Worm (Caenorhabditis elegans) whole organism, early embryonic: ENCODE data around the gene F43C11.8.

Experiments
- B0310.2 ChIP-seq: sonication (generic microtip); optimal IDR thresholded peaks from 2 replicates; lab custom pipeline; 2016; ENCODE audit warnings: mild to moderate bottlenecking, missing genetic modification characterization, missing compliant biosample characterization
- F13C5.2 ChIP-seq: sonication (generic microtip); optimal IDR thresholded peaks from 2 replicates; lab custom pipeline; 2017; ENCODE audit warnings: mild to moderate bottlenecking, missing genetic modification characterization, inconsistent platforms, missing compliant biosample characterization
- aly-1 ChIP-seq: sonication (generic microtip); optimal IDR thresholded peaks from 2 replicates; lab custom pipeline; 2016; ENCODE audit warnings: missing genetic modification characterization, missing compliant biosample characterization
- ama-1 ChIP-seq: fragments of 150-350 bp; optimal IDR thresholded peaks from 2 replicates; lab custom pipeline; 2014
- ceh-13 ChIP-seq: fragments of 200-800 bp; sonication (Bioruptor generic); optimal IDR thresholded peaks from 2 replicates; lab custom pipeline; 2018; ENCODE audit warnings: mild to moderate bottlenecking, missing genetic modification characterization, missing compliant biosample characterization
- ceh-36 ChIP-seq: sonication (generic microtip); optimal IDR thresholded peaks from 2 replicates; lab custom pipeline; 2016; ENCODE audit warnings: missing genetic modification characterization, inconsistent platforms, missing compliant biosample characterization
- ets-7 ChIP-seq: sonication (generic microtip); optimal IDR thresholded peaks from 2 replicates; lab custom pipeline; 2016; ENCODE audit warnings: missing genotype, missing genetic modification characterization, missing compliant biosample characterization
- flt-1 ChIP-seq: fragments of 200-800 bp; sonication (Bioruptor generic); IDR thresholded peaks from 2 replicates; pipeline ENCODE4 v1.3.6; 2022; ENCODE audit warnings: missing genetic modification characterization, missing compliant biosample characterization
- hmbx-1 ChIP-seq: sonication (generic microtip); optimal IDR thresholded peaks from 2 replicates; lab custom pipeline; 2016; ENCODE audit warnings: mild to moderate bottlenecking, missing genetic modification characterization, missing compliant biosample characterization
- hmg-4 ChIP-seq: fragments of 200-800 bp; sonication (Bioruptor generic); optimal IDR thresholded peaks from 2 replicates; lab custom pipeline; 2018; ENCODE audit warnings: mild to moderate bottlenecking, missing genetic modification characterization, missing compliant biosample characterization
- hnd-1 ChIP-seq: sonication (generic microtip); optimal IDR thresholded peaks from 2 replicates; lab custom pipeline; 2016; ENCODE audit warnings: missing genetic modification characterization, missing compliant biosample characterization
- pes-1 ChIP-seq: fragments of 200-800 bp; sonication (Bioruptor generic); IDR thresholded peaks from 2 replicates; pipeline ENCODE4 v1.3.6; 2022; ENCODE audit warnings: missing genetic modification reagents, missing genetic modification characterization, missing compliant biosample characterization
- scrt-1 ChIP-seq: fragments of 200-800 bp; sonication (Bioruptor generic); IDR thresholded peaks from 2 replicates; pipeline ENCODE4 v1.3.6; 2022; ENCODE audit warnings: missing genetic modification characterization, missing compliant biosample characterization
- sea-1 ChIP-seq: fragments of 200-800 bp; sonication (Bioruptor generic); conservative IDR thresholded peaks from 2 replicates; pipeline ENCODE4 v1.3.6; 2022; ENCODE audit warnings: missing genetic modification characterization, missing compliant biosample characterization
- tbx-11 ChIP-seq: fragments of 200-800 bp; sonication (Bioruptor generic); IDR thresholded peaks from 2 replicates; pipeline ENCODE4 v1.3.6; 2022; ENCODE audit warnings: missing genetic modification characterization, missing compliant biosample characterization
- tbx-37 ChIP-seq: fragments of 200-800 bp; sonication (Bioruptor generic); conservative IDR thresholded peaks from 2 replicates; pipeline ENCODE4 v1.3.6; 2022; ENCODE audit warnings: missing genetic modification reagents, missing genetic modification characterization, missing compliant biosample characterization
- tra-4 ChIP-seq: sonication (generic microtip); optimal IDR thresholded peaks from 2 replicates; lab custom pipeline; 2017; ENCODE audit warnings: missing genetic modification characterization, missing compliant biosample characterization

F43C11.8 gene

ce11 chrII:2354476-2354875 lies 22.2 kb downstream of the F43C11.8 start, which contains the start of gene F43C11.2:
F43C11.2 (plus strand) TSS chrII:2354776.
- TF ChIP-seq ets-7 (tag; lab: Kevin White, UChicago): no peak
- TF ChIP-seq pes-1 (GFP tag; lab: Robert Waterston, UW): no peak
- no peak for TF ChIP-seq scrt-1 (GFP tag; lab: Robert Waterston, UW)
- no peak for TF ChIP-seq hmbx-1 (tag; lab: Kevin White, UChicago)
- TF ChIP-seq flt-1 (GFP tag; lab: Robert Waterston, UW): no peak
- no peak for TF ChIP-seq tra-4 (tag; lab: Kevin White, UChicago)
- no peak for TF ChIP-seq ceh-13 (GFP tag; lab: Kevin White, UChicago)
- no peak for TF ChIP-seq F13C5.2 (tag; lab: Kevin White, UChicago)
- TF ChIP-seq aly-1 (tag; lab: Kevin White, UChicago): no peak
- no peak for TF ChIP-seq B0310.2 (tag; lab: Kevin White, UChicago)
- no peak for TF ChIP-seq sea-1 (GFP tag; lab: Robert Waterston, UW)
- TF ChIP-seq ama-1 (lab: Kevin White, UChicago): no peak
- no peak for TF ChIP-seq hnd-1 (tag; lab: Kevin White, UChicago)
- TF ChIP-seq tbx-11 (GFP tag; lab: Robert Waterston, UW): no peak
- TF ChIP-seq hmg-4: no peak
- no peak for TF ChIP-seq ceh-36 (tag; lab: Kevin White, UChicago)
- no peak for TF ChIP-seq tbx-37 (GFP tag; lab: Robert Waterston, UW)

ce11 chrII:2356795-2357194 lies 24.5 kb downstream of the F43C11.8 start, which contains the start of gene F43C11.1:
F43C11.1 (plus strand) TSS chrII:2357095.
- TF ChIP-seq ama-1 (lab: Kevin White, UChicago) (no peak), ceh-13 (GFP tag; lab: Kevin White, UChicago) (no peak), sea-1 (GFP tag; lab: Robert Waterston, UW) (no peak), hmbx-1 (tag; lab: Kevin White, UChicago) (no peak), aly-1 (tag; lab: Kevin White, UChicago) (no peak), flt-1 (GFP tag; lab: Robert Waterston, UW) (no peak), F13C5.2 (tag; lab: Kevin White, UChicago) (no peak), hmg-4 (no peak), scrt-1 (GFP tag; lab: Robert Waterston, UW) (no peak), tra-4 (tag; lab: Kevin White, UChicago) (no peak), tbx-37 (GFP tag; lab: Robert Waterston, UW) (no peak), tbx-11 (GFP tag; lab: Robert Waterston, UW) (no peak), B0310.2 (tag; lab: Kevin White, UChicago) (no peak), hnd-1 (tag; lab: Kevin White, UChicago) (no peak), pes-1 (GFP tag; lab: Robert Waterston, UW) (no peak), ceh-36 (tag; lab: Kevin White, UChicago) (no peak), ets-7 (tag; lab: Kevin White, UChicago) (no peak)

DNA sequence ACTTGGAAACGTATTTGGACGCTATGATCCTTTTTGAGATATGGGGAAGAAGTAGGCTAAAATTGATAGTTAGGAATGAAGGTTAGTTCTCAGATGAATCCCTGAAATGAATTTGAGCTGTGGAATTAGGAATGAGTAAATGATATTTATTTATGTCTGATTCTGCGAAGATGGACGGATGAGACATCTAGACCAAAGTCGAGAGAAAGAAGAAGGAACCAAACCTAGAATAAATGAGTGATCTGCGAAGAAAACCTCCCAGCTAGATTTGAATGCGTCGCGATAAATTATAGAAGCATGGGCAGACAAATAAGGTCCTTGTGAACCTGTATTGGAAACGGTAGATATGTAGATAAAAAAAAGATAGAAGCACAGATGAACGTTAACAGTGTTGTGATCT lies 27.6 kb downstream of the F43C11.8 start, which contains the start of gene F43C11.16:
F43C11.16 (minus strand) TSS at position 101 of the 400 bp plus-strand sequence.
- TF ChIP-seq F13C5.2 (tag; lab: Kevin White, UChicago) (no peak), scrt-1 (GFP tag; lab: Robert Waterston, UW) (no peak)

ce11 chrII:2363673-2364072 lies 31.4 kb downstream of the F43C11.8 start, which contains the start of gene F43C11.11:
F43C11.11 (minus strand) TSS chrII:2363773.
- TF ChIP-seq aly-1 (tag; lab: Kevin White, UChicago) (no peak), tbx-11 (GFP tag; lab: Robert Waterston, UW) (no peak), ceh-13 (GFP tag; lab: Kevin White, UChicago) (no peak), hmbx-1 (tag; lab: Kevin White, UChicago) (no peak), pes-1 (GFP tag; lab: Robert Waterston, UW) (no peak), ama-1 (lab: Kevin White, UChicago) (no peak), ceh-36 (tag; lab: Kevin White, UChicago) (no peak), scrt-1 (GFP tag; lab: Robert Waterston, UW) (no peak), B0310.2 (tag; lab: Kevin White, UChicago) (no peak), sea-1 (GFP tag; lab: Robert Waterston, UW) (no peak), tbx-37 (GFP tag; lab: Robert Waterston, UW) (no peak), tra-4 (tag; lab: Kevin White, UChicago) (no peak), ets-7 (tag; lab: Kevin White, UChicago) (no peak)

DNA sequence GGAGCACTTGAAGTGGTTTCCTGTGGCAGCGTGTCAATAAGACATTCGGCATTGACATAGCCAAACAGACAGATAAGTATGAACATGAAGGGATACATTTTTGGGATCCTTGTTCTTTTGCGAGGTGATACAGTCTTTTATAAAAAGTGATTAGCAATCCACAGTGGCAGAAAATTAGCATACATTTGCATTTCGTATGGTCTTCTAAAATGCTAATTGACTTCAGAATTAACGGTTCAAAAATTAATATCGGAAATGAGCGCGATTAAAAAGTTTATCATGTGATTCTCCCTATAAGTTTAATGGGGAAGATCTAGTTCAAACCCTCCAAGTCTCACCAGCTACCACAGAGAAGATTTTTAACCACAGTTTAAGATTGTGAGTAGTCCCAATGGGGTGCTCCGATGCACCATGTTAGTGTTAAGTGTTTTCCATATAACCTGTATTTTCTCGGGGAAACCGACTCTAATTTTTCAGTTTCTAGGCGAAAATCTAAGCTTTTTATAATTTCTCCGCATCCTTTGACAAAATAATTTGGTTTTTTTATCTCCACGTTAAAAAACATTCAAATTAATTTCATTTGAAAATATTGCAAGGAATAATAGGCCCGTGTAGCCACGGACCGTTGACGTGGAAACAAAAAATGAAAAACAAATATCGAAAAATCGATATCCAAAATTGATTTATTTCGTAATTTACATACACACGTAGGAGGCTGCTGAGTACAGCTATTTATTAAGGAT lies 34.5 kb downstream of the F43C11.8 start, which contains the start of the genes F43C11.12 and F16G10.5:
F43C11.12 (minus strand) TSS at position 101 of the 743 bp plus-strand sequence.
F16G10.5 (plus strand) TSS at position 693 of the 743 bp plus-strand sequence.
- TF ChIP-seq sea-1 (GFP tag; lab: Robert Waterston, UW): no peak
- no peak for TF ChIP-seq tra-4 (tag; lab: Kevin White, UChicago)
- no peak for TF ChIP-seq ceh-36 (tag; lab: Kevin White, UChicago)
- TF ChIP-seq aly-1 (tag; lab: Kevin White, UChicago): no peak

ce11 chrII:2368956-2369355 lies 36.6 kb downstream of the F43C11.8 start, which contains the start of gene hpo-25:
hpo-25 (plus strand) TSS chrII:2369256.
- TF ChIP-seq flt-1 (GFP tag; lab: Robert Waterston, UW): no peak
- no peak for TF ChIP-seq hnd-1 (tag; lab: Kevin White, UChicago)
- TF ChIP-seq ceh-36 (tag; lab: Kevin White, UChicago): no peak
- TF ChIP-seq ets-7 (tag; lab: Kevin White, UChicago): no peak
- no peak for TF ChIP-seq scrt-1 (GFP tag; lab: Robert Waterston, UW)
- TF ChIP-seq hmg-4: no peak
- TF ChIP-seq ceh-13 (GFP tag; lab: Kevin White, UChicago): no peak
- TF ChIP-seq tra-4 (tag; lab: Kevin White, UChicago): no peak
- no peak for TF ChIP-seq sea-1 (GFP tag; lab: Robert Waterston, UW)
- no peak for TF ChIP-seq aly-1 (tag; lab: Kevin White, UChicago)
- no peak for TF ChIP-seq pes-1 (GFP tag; lab: Robert Waterston, UW)
- no peak for TF ChIP-seq ama-1 (lab: Kevin White, UChicago)
- TF ChIP-seq hmbx-1 (tag; lab: Kevin White, UChicago): no peak
- no peak for TF ChIP-seq tbx-37 (GFP tag; lab: Robert Waterston, UW)
- no peak for TF ChIP-seq F13C5.2 (tag; lab: Kevin White, UChicago)
- no peak for TF ChIP-seq B0310.2 (tag; lab: Kevin White, UChicago)
- TF ChIP-seq tbx-11 (GFP tag; lab: Robert Waterston, UW): no peak
